Fruit fly (Drosophila melanogaster): ENCODE measurements around the gene SA1.

Gene SA1

DNA sequence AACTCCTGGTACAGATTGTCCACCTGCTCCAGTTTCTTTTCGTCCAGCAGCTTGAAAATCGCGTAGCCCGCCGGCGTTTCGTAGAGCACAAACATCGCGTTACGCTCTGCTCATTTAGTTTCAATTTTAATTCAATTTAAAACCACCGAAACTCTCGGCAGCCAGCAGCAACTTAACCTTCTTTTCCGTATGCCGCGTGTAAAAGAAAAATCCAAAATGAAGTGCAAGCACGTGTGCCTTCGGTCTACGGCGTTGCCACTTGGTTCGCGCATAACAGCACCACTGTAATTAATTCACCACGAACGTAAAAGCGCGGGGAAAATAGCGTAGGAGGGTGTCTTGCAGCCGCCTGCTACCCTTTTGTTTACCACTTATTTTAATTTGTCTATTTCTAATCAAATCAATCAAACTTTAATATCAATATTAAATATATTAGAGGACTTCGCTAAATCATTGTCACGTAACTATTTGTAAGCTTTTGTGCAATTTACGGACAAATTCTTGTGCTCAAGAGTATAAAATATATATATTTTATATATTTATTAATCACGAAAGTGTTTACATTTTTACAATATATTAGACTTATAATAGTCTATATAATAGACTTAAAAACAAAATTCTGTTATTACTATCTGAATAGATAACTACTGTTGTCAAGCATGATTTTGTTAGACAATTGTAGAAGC is 31.6 kb upstream of the SA1 start, which contains the start of gene nop5 (continued):
- TF ChIP-seq otp (GFP tag; IDR thresholded peaks at IDR 0.05) (no peak), CG4360 (GFP tag; IDR thresholded peaks at IDR 0.05) (no peak), luna (GFP tag; optimal IDR thresholded peaks at IDR 0.05) (no peak), Asciz (GFP tag; optimal IDR thresholded peaks at IDR 0.05) (no peak), az2 (GFP tag; optimal IDR thresholded peaks at IDR 0.05) (peak; percentile 44), crc (GFP tag; optimal IDR thresholded peaks at IDR 0.05) (no peak), phol (tag; optimal IDR thresholded peaks at IDR 0.05) (peak; percentile 69), CG3847 (GFP tag; IDR thresholded peaks at IDR 0.05) (no peak), sug (tag; optimal IDR thresholded peaks at IDR 0.05) (peak; percentile 77), cg (GFP tag; optimal IDR thresholded peaks at IDR 0.05) (peak; percentile 24), slbo (GFP tag; IDR thresholded peaks at IDR 0.05) (no peak; the same call in 1 of the 2 replicates), Myb (GFP tag; optimal IDR thresholded peaks at IDR 0.05) (no peak), NC2α (GFP tag; optimal IDR thresholded peaks at IDR 0.05) (no peak), CG7271 (tag; optimal IDR thresholded peaks at IDR 0.05) (no peak), CG14441 (GFP tag; IDR thresholded peaks at IDR 0.05) (no peak), gfzf (GFP tag; optimal IDR thresholded peaks at IDR 0.05) (no peak), tin (GFP tag; optimal IDR thresholded peaks at IDR 0.05) (peak; percentile 35), fd64A (GFP tag; optimal IDR thresholded peaks at IDR 0.05) (no peak), kay (GFP tag; optimal IDR thresholded peaks at IDR 0.05) (peak; percentile 36), Rfx (GFP tag; IDR thresholded peaks at IDR 0.05) (peak; percentile 43; the same call in 1 of the 2 replicates), caup (GFP tag; optimal IDR thresholded peaks at IDR 0.05; ENCODE audit: severe bottlenecking) (peak; percentile 37), CG10565 (GFP tag; optimal IDR thresholded peaks at IDR 0.05) (no peak), trh (GFP tag; optimal IDR thresholded peaks at IDR 0.05) (no peak), pnt (GFP tag; optimal IDR thresholded peaks at IDR 0.05) (no peak), CG4617 (GFP tag; optimal IDR thresholded peaks at IDR 0.05; ENCODE audit: borderline replicate concordance) (no peak), cas (GFP tag; IDR thresholded peaks at IDR 0.05) (no peak), CG2678 (tag; optimal IDR thresholded peaks at IDR 0.05) (peak; percentile 89), CG34224 (GFP tag; IDR thresholded peaks at IDR 0.05; ENCODE audit: partially characterized antibody) (no peak), Dip3 (GFP tag; optimal IDR thresholded peaks at IDR 0.05) (no peak), CG17359 (tag; optimal IDR thresholded peaks at IDR 0.05) (peak; percentile 46), CG11504 (tag; optimal IDR thresholded peaks at IDR 0.05) (no peak), nom (GFP tag; optimal IDR thresholded peaks at IDR 0.05) (peak; percentile 19), jumu (GFP tag; optimal IDR thresholded peaks at IDR 0.05) (no peak), zfh1 (GFP tag; IDR thresholded peaks at IDR 0.05) (0 out of 3 replicates have a peak, but pooled peaks have one; percentile 8), gsb-n (tag; optimal IDR thresholded peaks at IDR 0.05) (no peak), hb (GFP tag; IDR thresholded peaks at IDR 0.05; ENCODE audit: partially characterized antibody) (no peak), sisA (GFP tag; IDR thresholded peaks at IDR 0.05) (no peak), CG5180 (GFP tag; optimal IDR thresholded peaks at IDR 0.05) (no peak), CG5245 (GFP tag; optimal IDR thresholded peaks at IDR 0.05) (peak; percentile 5), Rx (GFP tag; IDR thresholded peaks at IDR 0.05) (no peak), CG8281 (tag; optimal IDR thresholded peaks at IDR 0.05) (no peak), Scr (GFP tag; IDR thresholded peaks at IDR 0.05; ENCODE audit: partially characterized antibody) (no peak), rib (GFP tag; IDR thresholded peaks at IDR 0.05) (no peak), Xrp1 (GFP tag; IDR thresholded peaks at IDR 0.05) (peak; percentile 25; the same call in 1 of the 2 replicates), Hr39 (optimal IDR thresholded peaks at IDR 0.05) (no peak), pan (optimal IDR thresholded peaks at IDR 0.05) (peak in 1 of 2 experiments; percentile 81), pan (GFP tag; optimal IDR thresholded peaks at IDR 0.05 in 1 of 2, IDR thresholded peaks at IDR 0.05 in 1 of 2) (peak; percentile 21 to 73), CG12769 (tag; optimal IDR thresholded peaks at IDR 0.05) (no peak), CG4328 (GFP tag; optimal IDR thresholded peaks at IDR 0.05) (peak; percentile 84), ewg (GFP tag; optimal IDR thresholded peaks at IDR 0.05) (no peak)

All from whole organism, embryonic.